Fruit fly (Drosophila melanogaster): Measurements from ENCODE around the gene CG31140.

Gene CG31140

dm6 chr3R:23920874-23921539, 42.0 kb upstream of the CG31140 start:
- TF ChIP-seq cyc (GFP tag; optimal IDR thresholded peaks at IDR 0.05) (peak; percentile 43), CG6792 (GFP tag; optimal IDR thresholded peaks at IDR 0.05) (peak; percentile 22), Met (GFP tag; optimal IDR thresholded peaks at IDR 0.05) (peak; percentile 24), CG6276 (GFP tag; optimal IDR thresholded peaks at IDR 0.05) (no peak), Sox102F (GFP tag; optimal IDR thresholded peaks at IDR 0.05) (peak; percentile 64), esn (GFP tag; optimal IDR thresholded peaks at IDR 0.05) (peak; percentile 71), spab (GFP tag; optimal IDR thresholded peaks at IDR 0.05) (no peak), CG6808 (GFP tag; optimal IDR thresholded peaks at IDR 0.05) (peak; percentile 49), svp (GFP tag) (peak; percentile 79), fkh (GFP tag; optimal IDR thresholded peaks at IDR 0.05) (no peak), Hr38 (GFP tag; optimal IDR thresholded peaks at IDR 0.05) (no peak), OdsH (GFP tag; optimal IDR thresholded peaks at IDR 0.05) (no peak), achi (GFP tag; optimal IDR thresholded peaks at IDR 0.05) (peak; percentile 32), CG8119 (GFP tag; IDR thresholded peaks at IDR 0.05) (peak; percentile 37; the same call in 2 of the 3 replicates), CG15336 (GFP tag; IDR thresholded peaks at IDR 0.05) (peak; percentile 26; the same call in 1 of the 2 replicates), CG6163 (GFP tag; IDR thresholded peaks at IDR 0.05) (peak; percentile 80), Ets96B (tag; optimal IDR thresholded peaks at IDR 0.05) (peak; percentile 37), CG31627 (GFP tag; optimal IDR thresholded peaks at IDR 0.05) (peak; percentile 58), Ets21C (GFP tag; optimal IDR thresholded peaks at IDR 0.05) (peak; percentile 2), dac (GFP tag; optimal IDR thresholded peaks at IDR 0.05) (no peak), dsx (GFP tag; optimal IDR thresholded peaks at IDR 0.05; ENCODE audit: poor library complexity, severe bottlenecking) (peak; percentile 99), acj6 (GFP tag; optimal IDR thresholded peaks at IDR 0.05) (peak; percentile 42), CG8632 (GFP tag; optimal IDR thresholded peaks at IDR 0.05) (peak; percentile 10), CG3919 (GFP tag; optimal IDR thresholded peaks at IDR 0.05) (peak; percentile 36), Lpt (GFP tag; optimal IDR thresholded peaks at IDR 0.05) (no peak), ss (GFP tag; optimal IDR thresholded peaks at IDR 0.05) (peak; percentile 13 to 55), CG10669 (GFP tag; optimal IDR thresholded peaks at IDR 0.05) (peak; percentile 50), eg (GFP tag; IDR thresholded peaks at IDR 0.05) (peak; percentile 74), topi (GFP tag; optimal IDR thresholded peaks at IDR 0.05) (peak; percentile 74), CG11902 (GFP tag; optimal IDR thresholded peaks at IDR 0.05) (peak; percentile 12), CG11762 (GFP tag; optimal IDR thresholded peaks at IDR 0.05; ENCODE audit: insufficient read depth) (no peak), fd85E (GFP tag; optimal IDR thresholded peaks at IDR 0.05) (no peak), CG3032 (tag; optimal IDR thresholded peaks at IDR 0.05) (peak; percentile 26), CG32006 (GFP tag; optimal IDR thresholded peaks at IDR 0.05) (no peak), salr (GFP tag; optimal IDR thresholded peaks at IDR 0.05) (peak in 1 of 2 experiments; percentile 59), Hr4 (GFP tag; optimal IDR thresholded peaks at IDR 0.05) (no peak), CG8319 (GFP tag; optimal IDR thresholded peaks at IDR 0.05) (no peak), CG7368 (GFP tag; optimal IDR thresholded peaks at IDR 0.05) (peak; percentile 49), fd59A (GFP tag; optimal IDR thresholded peaks at IDR 0.05) (peak; percentile 23), CG11294 (GFP tag; IDR thresholded peaks at IDR 0.05) (no peak), CG6854 (GFP tag; optimal IDR thresholded peaks at IDR 0.05) (no peak), CG1621 (tag; optimal IDR thresholded peaks at IDR 0.05) (peak; percentile 42), Hr39 (GFP tag; optimal IDR thresholded peaks at IDR 0.05) (peak; percentile 74), CG9139 (GFP tag; optimal IDR thresholded peaks at IDR 0.05) (no peak), Smox (GFP tag; optimal IDR thresholded peaks at IDR 0.05) (peak; percentile 31), Sox14 (GFP tag; optimal IDR thresholded peaks at IDR 0.05) (peak; percentile 78), CG16779 (tag; optimal IDR thresholded peaks at IDR 0.05) (no peak), Eip93F (GFP tag; optimal IDR thresholded peaks at IDR 0.05) (peak; percentile 39), Gug (GFP tag; IDR thresholded peaks at IDR 0.05) (peak; percentile 23), pdm3 (GFP tag; optimal IDR thresholded peaks at IDR 0.05) (peak; percentile 48), Eip75B (GFP tag; optimal IDR thresholded peaks at IDR 0.05) (peak; percentile 6)
